Worm (Caenorhabditis elegans): ENCODE measurements around the gene T28H10.2.

ce11 chrV:12552671-12553212 is 40.0 kb upstream of the T28H10.2 start, which contains the start of gene F45D3.4:
- TF ChIP-seq ztf-29 (GFP tag; IDR thresholded peaks at IDR 0.05) (no peak), ztf-23 (GFP tag; IDR thresholded peaks at IDR 0.05) (no peak)
